Worm (Caenorhabditis elegans) whole organism, L4/young adult: ENCODE results near the gene irld-45.

ENCODE experiments used
- W03F9.2 ChIP-seq: fragments of 150-350 bp; optimal IDR thresholded peaks from 2 replicates; lab custom pipeline; 2014; ENCODE audit warnings: missing biosample characterization, missing genetic modification characterization
- him-1 ChIP-seq: sonication (generic microtip); optimal IDR thresholded peaks from 2 replicates; lab custom pipeline; 2016; ENCODE audit warnings: missing genotype, missing genetic modification reagents, missing genetic modification characterization, missing compliant biosample characterization

DNA sequence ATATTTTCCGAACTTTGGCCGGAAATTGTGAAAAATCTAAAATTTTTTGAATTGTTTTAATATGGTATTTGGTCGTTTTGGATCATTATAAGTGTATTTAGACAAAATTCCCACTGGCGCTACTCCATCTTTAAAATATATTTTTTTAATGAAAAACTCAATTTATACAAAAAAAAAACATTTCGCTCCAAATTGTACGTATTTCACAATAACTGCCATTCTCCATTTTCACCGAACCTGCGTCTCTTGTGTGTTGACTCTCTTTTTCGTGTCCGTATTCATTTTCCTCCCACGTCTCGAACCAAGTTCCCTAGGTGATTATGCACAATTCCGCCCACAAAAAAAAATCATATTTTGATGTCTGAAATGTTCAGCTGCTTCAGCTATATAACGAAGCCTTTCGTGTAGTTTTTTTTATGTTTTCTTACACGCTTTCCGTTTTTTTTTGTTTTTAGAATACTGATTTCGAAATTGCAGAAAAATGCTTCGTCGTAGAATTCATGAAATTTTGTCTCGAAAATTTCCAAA is 47.5 kb upstream of the irld-45 start, which contains the start of gene F16B4.2:
- TF ChIP-seq him-1 (no peak), W03F9.2 (tag; lab: Kevin White, UChicago) (no peak)
